Worm (Caenorhabditis elegans) whole organism, L4/young adult: ENCODE results near the gene col-150.

Source experiments
- W03F9.2 ChIP-seq: fragments of 150-350 bp; optimal IDR thresholded peaks from 2 replicates; lab custom pipeline; 2014; ENCODE audit warnings: missing biosample characterization, missing genetic modification characterization
- dao-5 ChIP-seq: sonication (generic microtip); optimal IDR thresholded peaks from 2 replicates; lab custom pipeline; 2016; ENCODE audit warnings: missing genotype, missing genetic modification characterization, moderate library complexity, missing compliant biosample characterization
- him-1 ChIP-seq: sonication (generic microtip); optimal IDR thresholded peaks from 2 replicates; lab custom pipeline; 2016; ENCODE audit warnings: missing genotype, missing genetic modification reagents, missing genetic modification characterization, missing compliant biosample characterization

DNA sequence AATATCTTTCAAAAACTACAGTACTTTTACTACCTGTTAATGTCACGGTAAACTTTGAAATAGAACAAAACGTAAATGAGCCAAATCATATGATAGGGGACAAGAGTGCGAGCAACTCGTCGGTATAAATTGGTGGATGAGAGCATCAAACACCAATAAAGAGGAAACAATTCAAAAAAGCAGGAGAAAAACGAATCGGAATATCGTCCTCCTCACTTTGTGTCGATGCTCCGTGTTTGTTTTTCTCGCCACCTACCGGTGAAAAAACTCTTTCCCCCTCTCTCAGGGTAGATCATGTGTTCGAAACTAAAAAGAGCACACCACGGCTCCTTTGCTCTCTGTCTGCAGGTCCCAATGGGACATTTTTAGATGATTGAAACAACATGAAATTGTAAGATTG, 33.6 kb upstream of the col-150 start:
- TF ChIP-seq him-1 (tag; lab: Kevin White, UChicago) (no peak), W03F9.2 (tag; lab: Kevin White, UChicago) (no peak), dao-5 (tag; lab: Kevin White, UChicago) (no peak)
